Fruit fly (Drosophila melanogaster): ENCODE measurements around the gene pns.

pns gene

dm6 chr3L:1584003-1584402, 47.1 kb downstream of the pns start (continued):
- TF ChIP-seq yki (optimal IDR thresholded peaks at IDR 0.05) (no peak), onecut (GFP tag; IDR thresholded peaks at IDR 0.05) (no peak), CG14710 (tag; optimal IDR thresholded peaks at IDR 0.05) (no peak), ci (GFP tag; IDR thresholded peaks at IDR 0.05) (peak; percentile 85), Vsx1 (GFP tag; optimal IDR thresholded peaks at IDR 0.05) (no peak), CG5180 (GFP tag; optimal IDR thresholded peaks at IDR 0.05) (no peak), HLH4C (GFP tag; IDR thresholded peaks at IDR 0.05; ENCODE audit: partially characterized antibody) (no peak), CG5953 (GFP tag; IDR thresholded peaks at IDR 0.05) (no peak), CG3065 (GFP tag; optimal IDR thresholded peaks at IDR 0.05) (peak; percentile 22), CG1233 (GFP tag; optimal IDR thresholded peaks at IDR 0.05) (peak; percentile 53), wdn (GFP tag; IDR thresholded peaks at IDR 0.05) (no peak), CG7745 (tag; optimal IDR thresholded peaks at IDR 0.05) (no peak), Nf-YB (GFP tag; optimal IDR thresholded peaks at IDR 0.05) (peak; percentile 33), CG12236 (GFP tag; optimal IDR thresholded peaks at IDR 0.05) (peak; percentile 60), p53 (GFP tag; optimal IDR thresholded peaks at IDR 0.05) (no peak), CG10147 (GFP tag; optimal IDR thresholded peaks at IDR 0.05) (no peak), CG15073 (GFP tag; optimal IDR thresholded peaks at IDR 0.05) (no peak), gro (GFP tag; optimal IDR thresholded peaks at IDR 0.05) (no peak), CoRest (tag; optimal IDR thresholded peaks at IDR 0.05) (peak; percentile 60), wek (GFP tag; optimal IDR thresholded peaks at IDR 0.05) (no peak), Mrtf (GFP tag; IDR thresholded peaks at IDR 0.05) (0 out of 3 replicates have a peak, but pooled peaks have one; percentile 56), BEAF-32 (GFP tag; optimal IDR thresholded peaks at IDR 0.05) (no peak), CG7271 (tag; optimal IDR thresholded peaks at IDR 0.05) (no peak), CG9797 (GFP tag; optimal IDR thresholded peaks at IDR 0.05) (no peak), NK7.1 (GFP tag; optimal IDR thresholded peaks at IDR 0.05) (peak; percentile 14), CG2199 (GFP tag; IDR thresholded peaks at IDR 0.05) (no peak), NfI (GFP tag; optimal IDR thresholded peaks at IDR 0.05) (peak; percentile 32), tx (GFP tag; optimal IDR thresholded peaks at IDR 0.05) (peak; percentile 41), CTCF (GFP tag; optimal IDR thresholded peaks at IDR 0.05) (no peak), CG17612 (GFP tag; IDR thresholded peaks at IDR 0.05) (no peak), CG13894 (tag; optimal IDR thresholded peaks at IDR 0.05) (no peak), Bteb2 (GFP tag; optimal IDR thresholded peaks at IDR 0.05) (peak; percentile 16), amos (GFP tag; IDR thresholded peaks at IDR 0.05; ENCODE audit: partially characterized antibody) (no peak), CG17328 (GFP tag; IDR thresholded peaks at IDR 0.05) (peak; percentile 78), HLH54F (GFP tag; optimal IDR thresholded peaks at IDR 0.05) (no peak), en (GFP tag; optimal IDR thresholded peaks at IDR 0.05) (peak; percentile 18), lab (GFP tag; optimal IDR thresholded peaks at IDR 0.05) (no peak), CG18599 (GFP tag; optimal IDR thresholded peaks at IDR 0.05) (no peak), CG4730 (GFP tag; IDR thresholded peaks at IDR 0.05) (peak; percentile 5; the same call in 1 of the 2 replicates), salm (tag; optimal IDR thresholded peaks at IDR 0.05) (peak; percentile 6), ro (GFP tag; IDR thresholded peaks at IDR 0.05) (no peak), CG14965 (GFP tag; optimal IDR thresholded peaks at IDR 0.05; ENCODE audit: borderline replicate concordance) (no peak), CG17359 (tag; optimal IDR thresholded peaks at IDR 0.05) (peak; percentile 27), Usf (GFP tag; optimal IDR thresholded peaks at IDR 0.05) (peak; percentile 11), Dfd (GFP tag; optimal IDR thresholded peaks at IDR 0.05) (no peak), Dip2 (GFP tag; IDR thresholded peaks at IDR 0.05) (no peak), CG18476 (GFP tag; optimal IDR thresholded peaks at IDR 0.05) (no peak), jing (GFP tag; optimal IDR thresholded peaks at IDR 0.05) (peak; percentile 63), CG14014 (GFP tag; IDR thresholded peaks at IDR 0.05) (peak; percentile 48; the same call in 1 of the 2 replicates), bab2 (GFP tag; optimal IDR thresholded peaks at IDR 0.05) (peak; percentile 69), Ada2b (GFP tag; IDR thresholded peaks at IDR 0.05) (no peak), CG1024 (GFP tag; IDR thresholded peaks at IDR 0.05) (no peak)

Data from whole organism, embryonic.